Fruit fly (Drosophila melanogaster): ENCODE data around the gene nompC.

- TF ChIP-seq br (GFP tag; optimal IDR thresholded peaks at IDR 0.05) (no peak), CG9705 (GFP tag; optimal IDR thresholded peaks at IDR 0.05) (no peak), Abd-B (GFP tag; optimal IDR thresholded peaks at IDR 0.05) (no peak), HLH106 (tag; optimal IDR thresholded peaks at IDR 0.05) (no peak), pan (optimal IDR thresholded peaks at IDR 0.05) (no peak), dmrt93B (GFP tag; optimal IDR thresholded peaks at IDR 0.05) (no peak), Dif (GFP tag; optimal IDR thresholded peaks at IDR 0.05; ENCODE audit: partially characterized antibody) (no peak), psq (GFP tag; optimal IDR thresholded peaks at IDR 0.05) (no peak), dsf (GFP tag; optimal IDR thresholded peaks at IDR 0.05; ENCODE audit: borderline replicate concordance) (no peak), usp (GFP tag; optimal IDR thresholded peaks at IDR 0.05) (no peak), Myc (optimal IDR thresholded peaks at IDR 0.05) (no peak), jim (GFP tag; optimal IDR thresholded peaks at IDR 0.05) (no peak)
These were observed 16.4 kb downstream of the nompC start for dm6 chr2L:5362351-5362750.
